Fruit fly (Drosophila melanogaster) whole organism, embryonic: ENCODE data around the gene nerfin-2.

Source experiments
- Adf1 ChIP-seq: fragments of 200-800 bp; sonication (Bioruptor generic); IDR thresholded peaks from 2 replicates; pipeline ENCODE4 v1.3.6; 2022; ENCODE audit warnings: missing biosample characterization, missing genetic modification characterization
- Asciz ChIP-seq: fragments of 200-800 bp; sonication (Bioruptor generic); optimal IDR thresholded peaks from 2 replicates; lab custom pipeline; 2017; ENCODE audit warnings: missing biosample characterization, mild to moderate bottlenecking, missing genetic modification characterization, missing genetic modification reagents
- Atf6 ChIP-seq: fragments of 200-800 bp; sonication (Bioruptor generic); IDR thresholded peaks from 2 replicates; pipeline ENCODE4 v1.3.6; 2022; ENCODE audit warnings: missing biosample characterization, missing genetic modification characterization
- C15 ChIP-seq: fragments of 200-800 bp; sonication (Bioruptor generic); IDR thresholded peaks from 3 replicates; pipeline ENCODE4 v1.3.6; 2022; ENCODE audit warnings: missing biosample characterization, missing genetic modification characterization
- CG10543 ChIP-seq: fragments of 200-800 bp; sonication (Bioruptor generic); optimal IDR thresholded peaks from 3 replicates; lab custom pipeline; 2017; ENCODE audit warnings: missing biosample characterization, mild to moderate bottlenecking, missing genetic modification characterization, moderate library complexity
- CG10565 ChIP-seq: fragments of 200-800 bp; sonication (Bioruptor generic); optimal IDR thresholded peaks from 3 replicates; lab custom pipeline; 2016; ENCODE audit warnings: missing biosample characterization, mild to moderate bottlenecking, missing genetic modification characterization
- CG10979 ChIP-seq: fragments of 200-800 bp; sonication (Bioruptor generic); optimal IDR thresholded peaks from 2 replicates; lab custom pipeline; 2018; ENCODE audit warnings: missing biosample characterization, mild to moderate bottlenecking, missing genetic modification characterization, moderate library complexity
- CG13296 ChIP-seq: fragments of 200-800 bp; sonication (Bioruptor generic); optimal IDR thresholded peaks from 3 replicates; lab custom pipeline; 2018; ENCODE audit warnings: missing biosample characterization, mild to moderate bottlenecking, missing genetic modification characterization
- CG13424 ChIP-seq: fragments of 200-800 bp; sonication (Bioruptor generic); optimal IDR thresholded peaks from 2 replicates; lab custom pipeline; 2019; ENCODE audit warnings: missing biosample characterization, mild to moderate bottlenecking, missing genetic modification characterization, moderate library complexity
- CG1647 ChIP-seq: fragments of 200-800 bp; sonication (Bioruptor generic); optimal IDR thresholded peaks from 3 replicates; lab custom pipeline; 2016; ENCODE audit warnings: missing biosample characterization, missing genetic modification characterization
- CG17385 ChIP-seq: fragments of 200-800 bp; sonication (Bioruptor generic); optimal IDR thresholded peaks from 3 replicates; lab custom pipeline; 2018; ENCODE audit warnings: missing biosample characterization, mild to moderate bottlenecking, missing genetic modification characterization
- CG17829 ChIP-seq: fragments of 200-800 bp; optimal IDR thresholded peaks from 2 replicates; lab custom pipeline; 2019; ENCODE audit warnings: missing biosample characterization, mild to moderate bottlenecking, missing genetic modification characterization, moderate library complexity
- CG18599 ChIP-seq: fragments of 200-800 bp; sonication (Bioruptor generic); optimal IDR thresholded peaks from 3 replicates; lab custom pipeline; 2017; ENCODE audit warnings: missing biosample characterization, missing genetic modification characterization, mild to moderate bottlenecking, moderate library complexity, missing genetic modification reagents
- CG2116 ChIP-seq: fragments of 200-800 bp; sonication (Bioruptor generic); optimal IDR thresholded peaks from 3 replicates; lab custom pipeline; 2018; ENCODE audit warnings: missing biosample characterization, mild to moderate bottlenecking, missing genetic modification characterization
- CG30431 ChIP-seq: fragments of 200-800 bp; sonication (Bioruptor generic); optimal IDR thresholded peaks from 2 replicates; lab custom pipeline; 2017; ENCODE audit warnings: missing biosample characterization, missing genetic modification characterization
- CG31441 ChIP-seq: fragments of 200-800 bp; sonication (Bioruptor generic); IDR thresholded peaks from 2 replicates; pipeline ENCODE4 v1.3.6; 2022; ENCODE audit warnings: missing biosample characterization, missing genetic modification characterization
- CG3847 ChIP-seq: fragments of 200-800 bp; sonication (Bioruptor generic); IDR thresholded peaks from 2 replicates; pipeline ENCODE4 v1.3.6; 2022; ENCODE audit warnings: missing biosample characterization, missing genetic modification characterization
- CG6175 ChIP-seq: fragments of 200-800 bp; sonication (Bioruptor generic); IDR thresholded peaks from 3 replicates; pipeline ENCODE4 v1.3.6; 2022; ENCODE audit warnings: missing biosample characterization, missing genetic modification characterization
- CG6654 ChIP-seq: fragments of 200-800 bp; sonication (Bioruptor generic); optimal IDR thresholded peaks from 2 replicates; lab custom pipeline; 2017; ENCODE audit warnings: missing biosample characterization, mild to moderate bottlenecking, missing genetic modification characterization
- CG7928 ChIP-seq: fragments of 200-800 bp; sonication (Bioruptor generic); optimal IDR thresholded peaks from 2 replicates; lab custom pipeline; 2017; ENCODE audit warnings: missing biosample characterization, mild to moderate bottlenecking, missing genetic modification characterization
- CG9437 ChIP-seq: fragments of 200-800 bp; sonication (Bioruptor generic); optimal IDR thresholded peaks from 2 replicates; lab custom pipeline; 2018; ENCODE audit warnings: missing biosample characterization, mild to moderate bottlenecking, missing genetic modification characterization
- CG9932 ChIP-seq: fragments of 200-800 bp; sonication (Bioruptor generic); IDR thresholded peaks from 2 replicates; pipeline ENCODE4 v1.3.6; 2022; ENCODE audit warnings: missing biosample characterization, missing genetic modification characterization
- D ChIP-seq, 2 experiments: fragments of 200-800 bp in 1 of 2; fragments of >200 bp in 1 of 2; sonication (Bioruptor generic) in 1 of 2; optimal IDR thresholded peaks; 2 replicates in 1 of 2; 3 replicates in 1 of 2; lab custom pipeline; 2017; ENCODE audit warnings: mild to moderate bottlenecking in 1 of 2, missing biosample characterization in 1 of 2, missing genetic modification characterization in 1 of 2, missing genetic modification reagents in 1 of 2
- Doc3 ChIP-seq: fragments of 200-800 bp; sonication (Bioruptor generic); IDR thresholded peaks from 3 replicates; pipeline ENCODE4 v1.3.6; 2022; ENCODE audit warnings: missing biosample characterization, missing genetic modification characterization; ENCODE audit not compliant: partially characterized antibody
- Gug ChIP-seq: fragments of 200-800 bp; sonication (Bioruptor generic); IDR thresholded peaks from 4 replicates; pipeline ENCODE4 v1.3.6; 2022; ENCODE audit warnings: missing biosample characterization, missing genetic modification characterization
- HHEX ChIP-seq: fragments of 200-800 bp; sonication (Bioruptor generic); optimal IDR thresholded peaks from 3 replicates; lab custom pipeline; 2017; ENCODE audit warnings: missing biosample characterization, mild to moderate bottlenecking, missing genetic modification characterization, missing genetic modification reagents
- Hmr ChIP-seq: fragments of 200-800 bp; sonication (Bioruptor generic); optimal IDR thresholded peaks from 3 replicates; lab custom pipeline; 2017; ENCODE audit warnings: mild to moderate bottlenecking, missing biosample characterization, missing genetic modification reagents, missing genetic modification characterization
- Med ChIP-seq: fragments of 200-800 bp; sonication (Bioruptor generic); peaks from one replicate; lab custom pipeline; 2016; ENCODE audit warnings: missing biosample characterization, missing genetic modification characterization, mild to moderate bottlenecking, inconsistent platforms, moderate library complexity
- Meics ChIP-seq: fragments of 200-800 bp; sonication (Bioruptor generic); optimal IDR thresholded peaks from 2 replicates; lab custom pipeline; 2017; ENCODE audit warnings: missing biosample characterization, mild to moderate bottlenecking, missing genetic modification characterization
- Nf-YB ChIP-seq: fragments of 200-800 bp; sonication (Bioruptor generic); optimal IDR thresholded peaks from 3 replicates; lab custom pipeline; 2019; ENCODE audit warnings: missing biosample characterization, mild to moderate bottlenecking, missing genetic modification characterization, moderate library complexity
- Oli ChIP-seq: fragments of 200-800 bp; sonication (Bioruptor generic); optimal IDR thresholded peaks from 2 replicates; lab custom pipeline; 2018; ENCODE audit warnings: missing biosample characterization, mild to moderate bottlenecking, missing genetic modification characterization, moderate library complexity
- PHDP ChIP-seq: fragments of 200-800 bp; sonication (Bioruptor generic); optimal IDR thresholded peaks from 3 replicates; lab custom pipeline; 2018; ENCODE audit warnings: missing biosample characterization, mild to moderate bottlenecking, missing genetic modification characterization, moderate library complexity
- YL-1 ChIP-seq: fragments of 200-800 bp; sonication (Bioruptor generic); optimal IDR thresholded peaks from 3 replicates; lab custom pipeline; 2017; ENCODE audit warnings: missing biosample characterization, mild to moderate bottlenecking, missing genetic modification characterization
- chif ChIP-seq, 2 experiments: fragments of 200-800 bp; sonication (Bioruptor generic); optimal IDR thresholded peaks; 3 replicates each; lab custom pipeline; 2016; ENCODE audit warnings: missing biosample characterization in 2 of 2, missing genetic modification characterization in 2 of 2
- dysf ChIP-seq: fragments of 200-800 bp; sonication (Bioruptor generic); IDR thresholded peaks from 3 replicates; pipeline ENCODE4 v1.3.6; 2022; ENCODE audit warnings: missing biosample characterization, missing genetic modification characterization
- fd3F ChIP-seq: fragments of 200-800 bp; sonication (Bioruptor generic); optimal IDR thresholded peaks from 2 replicates; lab custom pipeline; 2018; ENCODE audit warnings: missing biosample characterization, mild to moderate bottlenecking, missing genetic modification characterization, moderate library complexity
- h ChIP-seq: fragments of >200 bp; optimal IDR thresholded peaks from 2 replicates; lab custom pipeline; 2017
- nerfin-1 ChIP-seq: fragments of 200-800 bp; sonication (Bioruptor generic); optimal IDR thresholded peaks from 3 replicates; lab custom pipeline; 2019; ENCODE audit warnings: missing biosample characterization, mild to moderate bottlenecking, missing genetic modification characterization, moderate library complexity
- nom ChIP-seq: fragments of 200-800 bp; sonication (Bioruptor generic); optimal IDR thresholded peaks from 2 replicates; lab custom pipeline; 2017; ENCODE audit warnings: missing biosample characterization, missing genetic modification characterization, mild to moderate bottlenecking, moderate library complexity, missing genetic modification reagents
- onecut ChIP-seq: fragments of 200-800 bp; sonication (Bioruptor generic); IDR thresholded peaks from 2 replicates; pipeline ENCODE4 v1.3.6; 2022; ENCODE audit warnings: missing biosample characterization, missing genetic modification characterization
- pita ChIP-seq: fragments of 200-800 bp; sonication (Bioruptor generic); optimal IDR thresholded peaks from 2 replicates; lab custom pipeline; 2017; ENCODE audit warnings: missing biosample characterization, mild to moderate bottlenecking, missing genetic modification characterization
- row ChIP-seq: fragments of 200-800 bp; sonication (Bioruptor generic); IDR thresholded peaks from 3 replicates; pipeline ENCODE4 v1.3.6; 2022; ENCODE audit warnings: missing biosample characterization, missing genetic modification characterization
- run ChIP-seq: fragments of 200-800 bp; sonication (Bioruptor generic); optimal IDR thresholded peaks from 3 replicates; lab custom pipeline; 2018; ENCODE audit warnings: missing biosample characterization, mild to moderate bottlenecking, missing genetic modification characterization
- schlank ChIP-seq: fragments of 200-800 bp; sonication (Bioruptor generic); optimal IDR thresholded peaks from 2 replicates; lab custom pipeline; 2018; ENCODE audit warnings: missing biosample characterization, mild to moderate bottlenecking, missing genetic modification characterization
- scrt ChIP-seq: fragments of 200-800 bp; sonication (Bioruptor generic); optimal IDR thresholded peaks from 2 replicates; lab custom pipeline; 2018; ENCODE audit warnings: missing biosample characterization, mild to moderate bottlenecking, missing genetic modification characterization, moderate library complexity
- tin ChIP-seq: fragments of 200-800 bp; sonication (Bioruptor generic); optimal IDR thresholded peaks from 3 replicates; lab custom pipeline; 2016; ENCODE audit warnings: missing biosample characterization, missing genetic modification characterization
- tio ChIP-seq: fragments of 200-800 bp; sonication (Bioruptor generic); optimal IDR thresholded peaks from 2 replicates; lab custom pipeline; 2017; ENCODE audit warnings: missing biosample characterization, missing genetic modification characterization, inconsistent platforms
- tup ChIP-seq: fragments of 200-800 bp; sonication (Bioruptor generic); optimal IDR thresholded peaks from 2 replicates; lab custom pipeline; 2016; ENCODE audit warnings: missing biosample characterization, mild to moderate bottlenecking, missing genetic modification characterization, moderate library complexity
- wek ChIP-seq: fragments of 200-800 bp; sonication (Bioruptor generic); optimal IDR thresholded peaks from 3 replicates; lab custom pipeline; 2018; ENCODE audit warnings: missing biosample characterization, mild to moderate bottlenecking, missing genetic modification characterization, moderate library complexity

The nerfin-2 gene

dm6 chr3R:10032951-10033720 lies 37.8 kb upstream of the nerfin-2 start (continued):
- TF ChIP-seq chif (GFP tag; optimal IDR thresholded peaks at IDR 0.05; lab: Kevin White, UChicago), result no peak
- no peak for TF ChIP-seq CG3847 (GFP tag; lab: Robert Waterston, UW)
- TF ChIP-seq CG7928 (GFP tag; lab: Kevin White, UChicago), result no peak
- peak; percentile 17 for TF ChIP-seq Oli
- no peak for TF ChIP-seq CG30431
- no peak for TF ChIP-seq tup (GFP tag; lab: Kevin White, UChicago)
- no peak for TF ChIP-seq CG10979
- TF ChIP-seq CG10543, result no peak
- no peak for TF ChIP-seq Doc3 (GFP tag; lab: Robert Waterston, UW)
- TF ChIP-seq h (lab: Kevin White, UChicago), result no peak
- no peak for TF ChIP-seq Atf6 (GFP tag; lab: Robert Waterston, UW)
- no peak for TF ChIP-seq Hmr (GFP tag; lab: Kevin White, UChicago)
- no peak for TF ChIP-seq CG1647
- TF ChIP-seq Adf1 (GFP tag; lab: Robert Waterston, UW), result no peak
- TF ChIP-seq fd3F, result no peak
- TF ChIP-seq HHEX, result no peak
- TF ChIP-seq Meics (GFP tag; lab: Kevin White, UChicago), result no peak
- no peak; the same call in 2 of the 3 replicates for TF ChIP-seq row (GFP tag; lab: Robert Waterston, UW)
- no peak for TF ChIP-seq Nf-YB (GFP tag; lab: Kevin White, UChicago)
- no peak for TF ChIP-seq CG10565 (GFP tag; lab: Kevin White, UChicago)
- no peak for TF ChIP-seq CG9437 (GFP tag; lab: Kevin White, UChicago)
- no peak for TF ChIP-seq pita
- no peak for TF ChIP-seq Asciz
- no peak for TF ChIP-seq Gug
- TF ChIP-seq run (tag; lab: Kevin White, UChicago), result no peak
- TF ChIP-seq CG2116, result no peak
- TF ChIP-seq PHDP (tag; lab: Kevin White, UChicago), result peak; percentile 16
- no peak for TF ChIP-seq C15 (GFP tag; lab: Robert Waterston, UW)
- no peak for TF ChIP-seq YL-1 (GFP tag; lab: Kevin White, UChicago)
- peak; percentile 44; the same call in 1 of the 3 replicates for TF ChIP-seq dysf (GFP tag; lab: Robert Waterston, UW)
- no peak for TF ChIP-seq nerfin-1 (tag; lab: Kevin White, UChicago)
- TF ChIP-seq CG13296 (GFP tag; lab: Kevin White, UChicago), result no peak
- peak; percentile 48 for TF ChIP-seq CG31441 (GFP tag; lab: Robert Waterston, UW)
- no peak for TF ChIP-seq tio (GFP tag; lab: Kevin White, UChicago)
- TF ChIP-seq CG18599, result peak; percentile 22
- peak; percentile 53 for TF ChIP-seq scrt (GFP tag; lab: Kevin White, UChicago)
- peak; percentile 13 for TF ChIP-seq CG17385 (GFP tag; lab: Kevin White, UChicago)
- no peak for TF ChIP-seq nom (GFP tag; lab: Kevin White, UChicago)
- TF ChIP-seq D (optimal IDR thresholded peaks at IDR 0.05; lab: Kevin White, UChicago), result no peak
- no peak for TF ChIP-seq D (GFP tag; optimal IDR thresholded peaks at IDR 0.05; lab: Kevin White, UChicago)
- TF ChIP-seq CG17829 (tag; lab: Kevin White, UChicago), result peak; percentile 18
- TF ChIP-seq CG6175 (GFP tag; lab: Robert Waterston, UW), result no peak
- TF ChIP-seq CG9932 (GFP tag; lab: Robert Waterston, UW), result no peak
- no peak for TF ChIP-seq tin (GFP tag; lab: Kevin White, UChicago)
- TF ChIP-seq CG6654, result no peak
- peak; percentile 90 for TF ChIP-seq onecut (GFP tag; lab: Robert Waterston, UW)
- peak; percentile 49 for TF ChIP-seq Med (GFP tag; lab: Kevin White, UChicago)
- no peak for TF ChIP-seq wek (GFP tag; lab: Kevin White, UChicago)
- no peak for TF ChIP-seq schlank (tag; lab: Kevin White, UChicago)
- peak; percentile 6 for TF ChIP-seq CG13424
